Fruit fly (Drosophila melanogaster) whole organism, embryonic: ENCODE measurements around the gene Atg5.
A peak's percentile ranks its signal among the peaks of the same experiment; 100 is the strongest.

ENCODE experiments used
- Asciz ChIP-seq: fragments of 200-800 bp; sonication (Bioruptor generic); optimal IDR thresholded peaks from 2 replicates; lab custom pipeline; 2017; ENCODE audit warnings: missing biosample characterization, mild to moderate bottlenecking, missing genetic modification characterization, missing genetic modification reagents
- Bdp1 ChIP-seq: fragments of 200-800 bp; sonication (Bioruptor generic); optimal IDR thresholded peaks from 3 replicates; lab custom pipeline; 2016; ENCODE audit warnings: missing biosample characterization, missing genetic modification characterization
- BtbVII ChIP-seq: fragments of 200-800 bp; sonication (Bioruptor generic); optimal IDR thresholded peaks from 3 replicates; lab custom pipeline; 2017; ENCODE audit warnings: missing biosample characterization, mild to moderate bottlenecking, missing genetic modification characterization
- Bteb2 ChIP-seq: fragments of 200-800 bp; sonication (Bioruptor generic); optimal IDR thresholded peaks from 2 replicates; lab custom pipeline; 2016; ENCODE audit warnings: missing biosample characterization, missing genetic modification characterization
- C15 ChIP-seq: fragments of 200-800 bp; sonication (Bioruptor generic); IDR thresholded peaks from 3 replicates; pipeline ENCODE4 v1.3.6; 2022; ENCODE audit warnings: missing biosample characterization, missing genetic modification characterization
- CG10209 ChIP-seq: fragments of 200-800 bp; sonication (Bioruptor generic); optimal IDR thresholded peaks from 3 replicates; lab custom pipeline; 2017; ENCODE audit warnings: missing biosample characterization, mild to moderate bottlenecking, missing genetic modification characterization, missing genetic modification reagents
- CG1024 ChIP-seq: fragments of 200-800 bp; sonication (Bioruptor generic); IDR thresholded peaks from 2 replicates; pipeline ENCODE4 v1.3.6; 2022; ENCODE audit warnings: missing biosample characterization, missing genetic modification characterization
- CG10267 ChIP-seq: fragments of 200-800 bp; sonication (Bioruptor generic); optimal IDR thresholded peaks from 2 replicates; lab custom pipeline; 2018; ENCODE audit warnings: missing biosample characterization, mild to moderate bottlenecking, missing genetic modification characterization, moderate library complexity
- CG10366 ChIP-seq: fragments of 200-800 bp; sonication (Bioruptor generic); IDR thresholded peaks from 2 replicates; pipeline ENCODE4 v1.3.6; 2022; ENCODE audit warnings: missing biosample characterization, missing genetic modification characterization
- CG10565 ChIP-seq: fragments of 200-800 bp; sonication (Bioruptor generic); optimal IDR thresholded peaks from 3 replicates; lab custom pipeline; 2016; ENCODE audit warnings: missing biosample characterization, mild to moderate bottlenecking, missing genetic modification characterization
- CG10959 ChIP-seq: fragments of 200-800 bp; sonication (Bioruptor generic); IDR thresholded peaks from 2 replicates; pipeline ENCODE4 v1.3.6; 2022; ENCODE audit warnings: missing biosample characterization, missing genetic modification characterization
- CG11696 ChIP-seq: fragments of 200-800 bp; sonication (Bioruptor generic); IDR thresholded peaks from 2 replicates; pipeline ENCODE4 v1.3.6; 2022; ENCODE audit warnings: missing biosample characterization, missing genetic modification characterization
- CG13424 ChIP-seq: fragments of 200-800 bp; sonication (Bioruptor generic); optimal IDR thresholded peaks from 2 replicates; lab custom pipeline; 2019; ENCODE audit warnings: missing biosample characterization, mild to moderate bottlenecking, missing genetic modification characterization, moderate library complexity
- CG14050 ChIP-seq: fragments of 200-800 bp; sonication (Bioruptor generic); IDR thresholded peaks from 3 replicates; pipeline ENCODE4 v1.3.6; 2022; ENCODE audit warnings: missing biosample characterization, missing genetic modification characterization
- CG1603 ChIP-seq: fragments of 200-800 bp; sonication (Bioruptor generic); optimal IDR thresholded peaks from 2 replicates; lab custom pipeline; 2019; ENCODE audit warnings: missing biosample characterization, mild to moderate bottlenecking, missing genetic modification characterization, moderate library complexity
- CG17328 ChIP-seq: fragments of 200-800 bp; sonication (Bioruptor generic); IDR thresholded peaks from 2 replicates; pipeline ENCODE4 v1.3.6; 2022; ENCODE audit warnings: missing biosample characterization, missing genetic modification characterization
- CG17359 ChIP-seq: fragments of 200-800 bp; sonication (Bioruptor generic); optimal IDR thresholded peaks from 3 replicates; lab custom pipeline; 2018; ENCODE audit warnings: missing biosample characterization, mild to moderate bottlenecking, missing genetic modification characterization, moderate library complexity
- CG2875 ChIP-seq: fragments of 200-800 bp; sonication (Bioruptor generic); optimal IDR thresholded peaks from 2 replicates; lab custom pipeline; 2017; ENCODE audit warnings: missing biosample characterization, mild to moderate bottlenecking, missing genetic modification characterization, missing genetic modification reagents
- CG31224 ChIP-seq: fragments of 200-800 bp; sonication (Bioruptor generic); IDR thresholded peaks from 2 replicates; pipeline ENCODE4 v1.3.6; 2022; ENCODE audit warnings: missing biosample characterization, missing genetic modification characterization
- CG32772 ChIP-seq: fragments of 200-800 bp; sonication (Bioruptor generic); IDR thresholded peaks from 2 replicates; pipeline ENCODE4 v1.3.6; 2022; ENCODE audit warnings: missing biosample characterization, missing genetic modification characterization
- CG43689 ChIP-seq: fragments of 200-800 bp; sonication (Bioruptor generic); IDR thresholded peaks from 2 replicates; pipeline ENCODE4 v1.3.6; 2022; ENCODE audit warnings: missing biosample characterization, missing genetic modification characterization
- CG7839 ChIP-seq: fragments of 200-800 bp; sonication (Bioruptor generic); optimal IDR thresholded peaks from 3 replicates; lab custom pipeline; 2018; ENCODE audit warnings: missing biosample characterization, mild to moderate bottlenecking, missing genetic modification characterization, moderate library complexity
- CG9437 ChIP-seq: fragments of 200-800 bp; sonication (Bioruptor generic); optimal IDR thresholded peaks from 2 replicates; lab custom pipeline; 2018; ENCODE audit warnings: missing biosample characterization, mild to moderate bottlenecking, missing genetic modification characterization
- CG9727 ChIP-seq: fragments of 200-800 bp; sonication (Bioruptor generic); optimal IDR thresholded peaks from 3 replicates; lab custom pipeline; 2017; ENCODE audit warnings: missing biosample characterization, mild to moderate bottlenecking, missing genetic modification characterization
- CHES-1-like ChIP-seq: fragments of 200-800 bp; sonication (Bioruptor generic); optimal IDR thresholded peaks from 2 replicates; lab custom pipeline; 2016; ENCODE audit warnings: missing biosample characterization, missing genetic modification characterization
- Dll ChIP-seq: fragments of 200-800 bp; sonication (Bioruptor generic); IDR thresholded peaks from 4 replicates; pipeline ENCODE4 v1.3.6; 2022; ENCODE audit warnings: missing biosample characterization, missing genetic modification characterization; ENCODE audit not compliant: partially characterized antibody
- Eip74EF ChIP-seq, 2 experiments: fragments of 200-800 bp in 1 of 2; fragments of >200 bp in 1 of 2; sonication (Bioruptor generic) in 1 of 2; optimal IDR thresholded peaks; 2 replicates each; lab custom pipeline; 2017 to 2019; ENCODE audit warnings: missing biosample characterization in 2 of 2, missing genetic modification characterization in 2 of 2, mild to moderate bottlenecking in 1 of 2, moderate library complexity in 1 of 2
- Ets65A ChIP-seq: fragments of 200-800 bp; sonication (Bioruptor generic); peaks from one replicate; lab custom pipeline; 2016; ENCODE audit warnings: missing biosample characterization, missing genetic modification characterization
- Fer1 ChIP-seq: fragments of 200-800 bp; sonication (Bioruptor generic); optimal IDR thresholded peaks from 2 replicates; lab custom pipeline; 2017; ENCODE audit warnings: missing biosample characterization, mild to moderate bottlenecking, missing genetic modification characterization
- MTF-1 ChIP-seq: fragments of 200-800 bp; sonication (Bioruptor generic); optimal IDR thresholded peaks from 2 replicates; lab custom pipeline; 2018; ENCODE audit warnings: missing biosample characterization, mild to moderate bottlenecking, missing genetic modification characterization, borderline replicate concordance
- NfI ChIP-seq: fragments of 200-800 bp; sonication (Bioruptor generic); optimal IDR thresholded peaks from 3 replicates; lab custom pipeline; 2018; ENCODE audit warnings: missing biosample characterization, mild to moderate bottlenecking, missing genetic modification characterization, moderate library complexity
- Poxn ChIP-seq: fragments of 200-800 bp; sonication (Bioruptor generic); IDR thresholded peaks from 2 replicates; pipeline ENCODE4 v1.3.6; 2022; ENCODE audit warnings: missing biosample characterization, missing genetic modification characterization
- Stat92E ChIP-seq, 3 experiments: fragments of >200 bp in 2 of 3; fragments of 200-800 bp in 1 of 3; sonication (Bioruptor generic) in 1 of 3; optimal IDR thresholded peaks; 2 replicates each; lab custom pipeline; 2017 to 2019; ENCODE audit warnings: missing biosample characterization in 3 of 3, missing genetic modification characterization in 3 of 3, mild to moderate bottlenecking in 1 of 3, moderate library complexity in 1 of 3
- Xrp1 ChIP-seq: fragments of 200-800 bp; sonication (Bioruptor generic); IDR thresholded peaks from 2 replicates; pipeline ENCODE4 v1.3.6; 2022; ENCODE audit warnings: missing biosample characterization, missing genetic modification characterization
- cato ChIP-seq: fragments of 200-800 bp; sonication (Bioruptor generic); optimal IDR thresholded peaks from 2 replicates; lab custom pipeline; 2016; ENCODE audit warnings: missing biosample characterization, missing genetic modification characterization, borderline replicate concordance
- corto ChIP-seq: fragments of 200-800 bp; sonication (Bioruptor generic); optimal IDR thresholded peaks from 2 replicates; lab custom pipeline; 2016; ENCODE audit warnings: missing biosample characterization, mild to moderate bottlenecking, missing genetic modification characterization, moderate library complexity
- croc ChIP-seq: fragments of 200-800 bp; sonication (Bioruptor generic); conservative IDR thresholded peaks from 3 replicates; pipeline ENCODE4 v1.3.6; 2022; ENCODE audit warnings: missing biosample characterization, missing genetic modification characterization
- crol ChIP-seq: fragments of 200-800 bp; sonication (Bioruptor generic); IDR thresholded peaks from 2 replicates; pipeline ENCODE4 v1.3.6; 2022; ENCODE audit warnings: missing biosample characterization, missing genetic modification characterization
- disco-r ChIP-seq: fragments of 200-800 bp; sonication (Bioruptor generic); optimal IDR thresholded peaks from 2 replicates; lab custom pipeline; 2016; ENCODE audit warnings: missing biosample characterization, missing genetic modification characterization
- dysf ChIP-seq: fragments of 200-800 bp; sonication (Bioruptor generic); IDR thresholded peaks from 3 replicates; pipeline ENCODE4 v1.3.6; 2022; ENCODE audit warnings: missing biosample characterization, missing genetic modification characterization
- ems ChIP-seq: fragments of 200-800 bp; sonication (Bioruptor generic); optimal IDR thresholded peaks from 3 replicates; lab custom pipeline; 2016; ENCODE audit warnings: missing biosample characterization, missing genetic modification characterization
- ewg ChIP-seq: fragments of 200-800 bp; sonication (Bioruptor generic); optimal IDR thresholded peaks from 3 replicates; lab custom pipeline; 2017; ENCODE audit warnings: mild to moderate bottlenecking, missing biosample characterization, missing genetic modification reagents, missing genetic modification characterization
- gsb ChIP-seq: fragments of 200-800 bp; sonication (Bioruptor generic); IDR thresholded peaks from 2 replicates; pipeline ENCODE4 v1.3.6; 2022; ENCODE audit warnings: missing biosample characterization, missing genetic modification characterization
- lab ChIP-seq: fragments of 200-800 bp; sonication (Bioruptor generic); optimal IDR thresholded peaks from 3 replicates; lab custom pipeline; 2017; ENCODE audit warnings: missing biosample characterization, missing genetic modification characterization, mild to moderate bottlenecking, moderate library complexity, missing genetic modification reagents
- prd ChIP-seq, 3 experiments: fragments of >200 bp in 2 of 3; fragments of 200-800 bp in 1 of 3; sonication (Bioruptor generic) in 1 of 3; optimal IDR thresholded peaks in 2 of 3; IDR thresholded peaks in 1 of 3; 2 replicates in 2 of 3; 3 replicates in 1 of 3; pipeline versions ENCODE4 v1.3.6 to Lab custom; 2017 to 2022; ENCODE audit warnings: missing biosample characterization in 1 of 3, missing genetic modification characterization in 1 of 3
- row ChIP-seq: fragments of 200-800 bp; sonication (Bioruptor generic); IDR thresholded peaks from 3 replicates; pipeline ENCODE4 v1.3.6; 2022; ENCODE audit warnings: missing biosample characterization, missing genetic modification characterization
- sens ChIP-seq: fragments of 200-800 bp; sonication (Bioruptor generic); peaks from one replicate; lab custom pipeline; 2016; ENCODE audit warnings: missing biosample characterization, missing genetic modification characterization
- trem ChIP-seq: fragments of 200-800 bp; optimal IDR thresholded peaks from 3 replicates; lab custom pipeline; 2019; ENCODE audit warnings: missing biosample characterization, mild to moderate bottlenecking, missing genetic modification characterization, moderate library complexity
- wek ChIP-seq: fragments of 200-800 bp; sonication (Bioruptor generic); optimal IDR thresholded peaks from 3 replicates; lab custom pipeline; 2018; ENCODE audit warnings: missing biosample characterization, mild to moderate bottlenecking, missing genetic modification characterization, moderate library complexity
- zf30C ChIP-seq: fragments of 200-800 bp; sonication (Bioruptor generic); optimal IDR thresholded peaks from 3 replicates; lab custom pipeline; 2018; ENCODE audit warnings: missing biosample characterization, mild to moderate bottlenecking, missing genetic modification characterization

Atg5 gene

DNA sequence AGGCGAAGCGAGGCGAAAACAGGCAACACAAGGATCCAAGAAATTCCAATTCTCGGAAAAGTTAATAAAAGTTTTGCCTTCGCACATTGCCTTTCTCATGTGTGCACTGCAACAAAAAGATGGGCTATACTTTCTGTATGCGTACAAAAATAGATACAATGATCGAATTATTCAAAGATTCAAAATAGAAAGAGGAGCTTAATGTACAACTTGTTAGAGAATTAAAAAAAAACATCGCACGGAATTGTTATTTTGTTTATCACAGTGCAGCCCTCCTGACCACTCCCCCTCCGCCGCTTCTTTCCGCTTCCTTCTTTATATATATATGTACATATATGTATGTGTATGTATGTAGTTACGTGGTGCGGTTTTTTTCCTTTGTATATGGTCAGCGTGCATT is 21.2 kb downstream of the Atg5 start (continued):
- TF ChIP-seq prd (optimal IDR thresholded peaks at IDR 0.05; lab: Kevin White, UChicago) (no peak), prd (GFP tag; IDR thresholded peaks at IDR 0.05; lab: Robert Waterston, UW) (peak; percentile 65; the same call in 2 of the 3 replicates), CG11696 (GFP tag; lab: Robert Waterston, UW) (no peak), MTF-1 (GFP tag; lab: Kevin White, UChicago) (no peak), wek (GFP tag; lab: Kevin White, UChicago) (no peak), Poxn (no peak), CG31224 (GFP tag; lab: Robert Waterston, UW) (no peak), CG10959 (GFP tag; lab: Robert Waterston, UW) (peak; percentile 51), C15 (no peak), CG9727 (GFP tag; lab: Kevin White, UChicago) (peak; percentile 36), Eip74EF (GFP tag; optimal IDR thresholded peaks at IDR 0.05; lab: Kevin White, UChicago) (peak in 1 of 2 experiments; percentile 9), corto (GFP tag; lab: Kevin White, UChicago) (peak; percentile 68), row (GFP tag; lab: Robert Waterston, UW) (peak; percentile 55), croc (GFP tag; lab: Robert Waterston, UW) (peak; percentile 19; the same call in 2 of the 3 replicates), CG2875 (GFP tag; lab: Kevin White, UChicago) (peak; percentile 16), Ets65A (peak; percentile 42), Bteb2 (GFP tag; lab: Kevin White, UChicago) (no peak), CHES-1-like (GFP tag; lab: Kevin White, UChicago) (no peak), Xrp1 (GFP tag; lab: Robert Waterston, UW) (peak; percentile 68), NfI (GFP tag; lab: Kevin White, UChicago) (peak; percentile 1), CG10267 (tag; lab: Kevin White, UChicago) (peak; percentile 14), CG10565 (GFP tag; lab: Kevin White, UChicago) (no peak), Asciz (GFP tag; lab: Kevin White, UChicago) (peak; percentile 21), gsb (GFP tag; lab: Robert Waterston, UW) (no peak), CG10209 (GFP tag; lab: Kevin White, UChicago) (no peak), lab (GFP tag; lab: Kevin White, UChicago) (no peak), sens (peak; percentile 83), Fer1 (GFP tag; lab: Kevin White, UChicago) (no peak), CG17328 (peak; percentile 42; the same call in 1 of the 2 replicates), CG17359 (peak; percentile 37), Bdp1 (GFP tag; lab: Kevin White, UChicago) (no peak), CG1603 (tag; lab: Kevin White, UChicago) (peak; percentile 35), CG43689 (GFP tag; lab: Robert Waterston, UW) (no peak), CG9437 (GFP tag; lab: Kevin White, UChicago) (no peak), disco-r (GFP tag; lab: Kevin White, UChicago) (no peak), CG13424 (tag; lab: Kevin White, UChicago) (peak; percentile 27), ems (GFP tag; lab: Kevin White, UChicago) (no peak), Dll (GFP tag; lab: Robert Waterston, UW) (no peak), CG7839 (tag; lab: Kevin White, UChicago) (peak; percentile 28), cato (GFP tag; lab: Kevin White, UChicago) (no peak), zf30C (GFP tag; lab: Kevin White, UChicago) (peak; percentile 16), BtbVII (GFP tag; lab: Kevin White, UChicago) (no peak), trem (tag; lab: Kevin White, UChicago) (no peak), CG14050 (GFP tag; lab: Robert Waterston, UW) (no peak), CG1024 (GFP tag; lab: Robert Waterston, UW) (0 out of 2 replicates have a peak, but pooled peaks have one; percentile 33), Stat92E (GFP tag; optimal IDR thresholded peaks at IDR 0.05; lab: Kevin White, UChicago) (no peak), ewg (peak; percentile 4), dysf (GFP tag; lab: Robert Waterston, UW) (peak; percentile 38; the same call in 1 of the 3 replicates), crol (no peak), CG32772 (peak; percentile 54; the same call in 1 of the 2 replicates), CG10366 (peak; percentile 29; the same call in 1 of the 2 replicates)
